Fruit fly (Drosophila melanogaster): Measurements from ENCODE around the gene Gagr.
A peak's percentile ranks its signal among the peaks of the same experiment; 100 is the strongest.

- no peak for TF ChIP-seq jumu (GFP tag; optimal IDR thresholded peaks at IDR 0.05)
- TF ChIP-seq zen (tag; optimal IDR thresholded peaks at IDR 0.05) = peak; percentile 78
- TF ChIP-seq CG15601 (tag; optimal IDR thresholded peaks at IDR 0.05) = no peak
- TF ChIP-seq CG15479 (GFP tag; optimal IDR thresholded peaks at IDR 0.05) = peak; percentile 66
- no peak for TF ChIP-seq CG15514 (GFP tag; optimal IDR thresholded peaks at IDR 0.05)
- TF ChIP-seq caup (GFP tag; optimal IDR thresholded peaks at IDR 0.05; ENCODE audit: severe bottlenecking) = no peak
- TF ChIP-seq CG30403 (GFP tag; optimal IDR thresholded peaks at IDR 0.05) = no peak
Measured at dm6 chr3L:16410234-16411119, 16.1 kb downstream of the Gagr start.

Measured in whole organism, embryonic.